Worm (Caenorhabditis elegans): ENCODE results near the gene srsx-18.

DNA sequence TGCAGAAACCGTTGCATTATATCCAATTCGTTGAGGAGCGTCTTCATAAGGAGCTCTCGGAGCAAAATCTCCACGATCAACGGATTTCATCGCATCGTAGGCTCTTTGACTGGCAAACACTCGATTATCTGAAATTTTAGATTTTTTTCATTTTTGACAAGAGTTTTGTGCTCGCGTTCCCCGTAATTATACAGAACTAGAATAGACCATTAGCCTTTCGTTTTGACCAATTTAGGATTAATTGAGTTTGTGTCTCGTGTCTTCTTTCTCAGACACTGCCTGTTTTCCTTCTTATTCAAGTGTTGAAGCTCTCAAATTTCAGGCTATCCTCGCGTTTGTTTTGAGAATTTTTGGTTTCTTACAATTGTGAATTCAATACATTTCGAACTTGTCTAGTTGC lies 40.8 kb downstream of the srsx-18 start:
- TF ChIP-seq nhr-76 (tag; optimal IDR thresholded peaks at IDR 0.05) (no peak), nhr-237 (tag; optimal IDR thresholded peaks at IDR 0.05) (no peak), ceh-43 (GFP tag; optimal IDR thresholded peaks at IDR 0.05) (no peak), nhr-28 (tag; optimal IDR thresholded peaks at IDR 0.05) (no peak)
